Comparison of ENCODE assay signal across 5 fruit fly cellular contexts in genomic region chr3L:18235825-18236647, dm6.
TF ChIP-seq lines count a peak whose summit lies in the region.

No protein-coding gene starts in this region.

- TF ChIP-seq CTCF in whole organism, embryonic (GFP tag; optimal IDR thresholded peaks at IDR 0.05; lab: Kevin White, UChicago): no peak

TF ChIP-seq in whole organism, adult, 20 proteins besides CTCF, POLR2A, EP300 and RAD21:
- TF ChIP-seq Crg-1 (GFP tag; optimal IDR thresholded peaks at IDR 0.05; lab: Kevin White, UChicago): no peak
- no peak for TF ChIP-seq kay (GFP tag; lab: Kevin White, UChicago; ENCODE audit: borderline replicate concordance)
- no peak for TF ChIP-seq pad (GFP tag; optimal IDR thresholded peaks at IDR 0.05; lab: Kevin White, UChicago)
- TF ChIP-seq Clk (GFP tag; optimal IDR thresholded peaks at IDR 0.05; lab: Kevin White, UChicago): no peak
- TF ChIP-seq Hr96 (GFP tag; optimal IDR thresholded peaks at IDR 0.05; lab: Kevin White, UChicago): no peak
- peak; percentile 40 for TF ChIP-seq CG7045 (GFP tag; optimal IDR thresholded peaks at IDR 0.05; lab: Kevin White, UChicago)
- no peak for TF ChIP-seq cic (GFP tag; optimal IDR thresholded peaks at IDR 0.05; lab: Kevin White, UChicago)
- no peak for TF ChIP-seq toe (GFP tag; optimal IDR thresholded peaks at IDR 0.05; lab: Kevin White, UChicago)
- TF ChIP-seq CG7101 (tag; optimal IDR thresholded peaks at IDR 0.05; lab: Kevin White, UChicago): peak; percentile 7
- no peak for TF ChIP-seq cnc (optimal IDR thresholded peaks at IDR 0.05; lab: Kevin White, UChicago)
- no peak for TF ChIP-seq Mnt (GFP tag; optimal IDR thresholded peaks at IDR 0.05; lab: Kevin White, UChicago)
- TF ChIP-seq bab1 (GFP tag; optimal IDR thresholded peaks at IDR 0.05; lab: Kevin White, UChicago): no peak
- no peak for TF ChIP-seq CG12768 (GFP tag; optimal IDR thresholded peaks at IDR 0.05; lab: Kevin White, UChicago)
- no peak for TF ChIP-seq CG5204 (GFP tag; optimal IDR thresholded peaks at IDR 0.05; lab: Kevin White, UChicago)
- no peak for TF ChIP-seq CG33017 (tag; optimal IDR thresholded peaks at IDR 0.05; lab: Kevin White, UChicago)
- TF ChIP-seq ovo (GFP tag; optimal IDR thresholded peaks at IDR 0.05; lab: Kevin White, UChicago): no peak
- TF ChIP-seq CG11617 (GFP tag; optimal IDR thresholded peaks at IDR 0.05; lab: Kevin White, UChicago): no peak
- TF ChIP-seq CG1620 (GFP tag; optimal IDR thresholded peaks at IDR 0.05; lab: Kevin White, UChicago): no peak
- TF ChIP-seq tj (GFP tag; optimal IDR thresholded peaks at IDR 0.05; lab: Kevin White, UChicago): peak; percentile 11

TF ChIP-seq in whole organism, embryonic, 481 proteins besides CTCF, POLR2A, EP300 and RAD21 (continues in another document):
- peak; percentile 83 for TF ChIP-seq CG10565 (GFP tag; optimal IDR thresholded peaks at IDR 0.05; lab: Kevin White, UChicago)
- TF ChIP-seq CG12236 (GFP tag; optimal IDR thresholded peaks at IDR 0.05; lab: Kevin White, UChicago): peak; percentile 90
- TF ChIP-seq CG7271 (tag; optimal IDR thresholded peaks at IDR 0.05; lab: Kevin White, UChicago): peak; percentile 56
- TF ChIP-seq ranshi (GFP tag; IDR thresholded peaks at IDR 0.05; lab: Robert Waterston, UW): peak; percentile 84
- TF ChIP-seq eve (GFP tag; optimal IDR thresholded peaks at IDR 0.05; lab: Kevin White, UChicago): peak in 1 of 2 experiments; percentile 86
- no peak for TF ChIP-seq pzg (GFP tag; optimal IDR thresholded peaks at IDR 0.05; lab: Kevin White, UChicago)
- no peak for TF ChIP-seq CG2889 (GFP tag; IDR thresholded peaks at IDR 0.05; lab: Robert Waterston, UW)
- peak; percentile 49 for TF ChIP-seq CG3847 (GFP tag; IDR thresholded peaks at IDR 0.05; lab: Robert Waterston, UW)
- peak; percentile 20 for TF ChIP-seq CG10543 (GFP tag; optimal IDR thresholded peaks at IDR 0.05; lab: Kevin White, UChicago)
- TF ChIP-seq CG4730 (GFP tag; IDR thresholded peaks at IDR 0.05; lab: Robert Waterston, UW): peak; percentile 85
- peak; percentile 90 to 91 for TF ChIP-seq dpn (GFP tag; optimal IDR thresholded peaks at IDR 0.05; lab: Kevin White, UChicago)
- TF ChIP-seq HHEX (GFP tag; optimal IDR thresholded peaks at IDR 0.05; lab: Kevin White, UChicago): peak; percentile 60
- peak; percentile 91 for TF ChIP-seq Camta (GFP tag; optimal IDR thresholded peaks at IDR 0.05; lab: Kevin White, UChicago)
- peak; percentile 53; the same call in 2 of the 3 replicates for TF ChIP-seq B-H1 (GFP tag; IDR thresholded peaks at IDR 0.05; lab: Robert Waterston, UW)
- TF ChIP-seq ems (GFP tag; optimal IDR thresholded peaks at IDR 0.05; lab: Kevin White, UChicago): peak; percentile 76
- peak; percentile 6; the same call in 1 of the 2 replicates for TF ChIP-seq CG9932 (GFP tag; IDR thresholded peaks at IDR 0.05; lab: Robert Waterston, UW)
- peak; percentile 66 for TF ChIP-seq CG6654 (GFP tag; optimal IDR thresholded peaks at IDR 0.05; lab: Kevin White, UChicago)
- peak; percentile 71 for TF ChIP-seq tio (GFP tag; optimal IDR thresholded peaks at IDR 0.05; lab: Kevin White, UChicago)

TF ChIP-seq in whole organism, prepupa, 60 proteins besides CTCF, POLR2A, EP300 and RAD21 (continues in another document):
- TF ChIP-seq CG8319 (GFP tag; optimal IDR thresholded peaks at IDR 0.05; lab: Kevin White, UChicago) (peak; percentile 95), Sox102F (GFP tag; optimal IDR thresholded peaks at IDR 0.05; lab: Kevin White, UChicago) (peak; percentile 97), cyc (GFP tag; optimal IDR thresholded peaks at IDR 0.05; lab: Kevin White, UChicago) (peak; percentile 97), CG3032 (tag; optimal IDR thresholded peaks at IDR 0.05; lab: Kevin White, UChicago) (peak; percentile 97), CG6808 (GFP tag; optimal IDR thresholded peaks at IDR 0.05; lab: Kevin White, UChicago) (peak; percentile 92), CG31627 (GFP tag; optimal IDR thresholded peaks at IDR 0.05; lab: Kevin White, UChicago) (peak; percentile 98), salr (GFP tag; optimal IDR thresholded peaks at IDR 0.05; lab: Kevin White, UChicago) (peak; percentile 92 to 99), svp (GFP tag; lab: Kevin White, UChicago) (peak; percentile 98), Hr38 (GFP tag; optimal IDR thresholded peaks at IDR 0.05; lab: Kevin White, UChicago) (peak; percentile 65), dac (GFP tag; optimal IDR thresholded peaks at IDR 0.05; lab: Kevin White, UChicago) (peak; percentile 91), pdm3 (GFP tag; optimal IDR thresholded peaks at IDR 0.05; lab: Kevin White, UChicago) (peak; percentile 98), Blimp-1 (GFP tag; optimal IDR thresholded peaks at IDR 0.05; lab: Kevin White, UChicago) (peak; percentile 66), achi (GFP tag; optimal IDR thresholded peaks at IDR 0.05; lab: Kevin White, UChicago) (peak; percentile 96), CG8119 (GFP tag; IDR thresholded peaks at IDR 0.05; lab: Robert Waterston, UW) (peak; percentile 96), Eip75B (GFP tag; optimal IDR thresholded peaks at IDR 0.05; lab: Kevin White, UChicago) (peak; percentile 98), vri (GFP tag; optimal IDR thresholded peaks at IDR 0.05; lab: Kevin White, UChicago) (peak; percentile 97), CG3919 (GFP tag; optimal IDR thresholded peaks at IDR 0.05; lab: Kevin White, UChicago) (peak; percentile 98), CG10631 (GFP tag; optimal IDR thresholded peaks at IDR 0.05; lab: Kevin White, UChicago) (peak; percentile 98), CG1621 (tag; optimal IDR thresholded peaks at IDR 0.05; lab: Kevin White, UChicago) (peak; percentile 98), CG15336 (GFP tag; IDR thresholded peaks at IDR 0.05; lab: Robert Waterston, UW) (peak; percentile 96)

TF ChIP-seq in whole organism, pupa, 21 proteins besides CTCF, POLR2A, EP300 and RAD21:
- peak; percentile 97 for TF ChIP-seq CG8159 (tag; optimal IDR thresholded peaks at IDR 0.05; lab: Kevin White, UChicago)
- peak; percentile 93 for TF ChIP-seq rn (GFP tag; IDR thresholded peaks at IDR 0.05; lab: Robert Waterston, UW)
- TF ChIP-seq Pif1A (GFP tag; optimal IDR thresholded peaks at IDR 0.05; lab: Kevin White, UChicago): peak; percentile 87
- TF ChIP-seq CG13204 (GFP tag; optimal IDR thresholded peaks at IDR 0.05; lab: Kevin White, UChicago): peak; percentile 97
- peak; percentile 98 for TF ChIP-seq CG34367 (tag; optimal IDR thresholded peaks at IDR 0.05; lab: Kevin White, UChicago)
- TF ChIP-seq gl (tag; optimal IDR thresholded peaks at IDR 0.05; lab: Kevin White, UChicago): peak; percentile 96
- TF ChIP-seq CG17806 (tag; optimal IDR thresholded peaks at IDR 0.05; lab: Kevin White, UChicago): peak; percentile 98
- peak; percentile 94 for TF ChIP-seq CG14655 (GFP tag; optimal IDR thresholded peaks at IDR 0.05; lab: Kevin White, UChicago)
- peak; percentile 94 for TF ChIP-seq CG8301 (tag; optimal IDR thresholded peaks at IDR 0.05; lab: Kevin White, UChicago)
- peak; percentile 97 for TF ChIP-seq CG4496 (GFP tag; IDR thresholded peaks at IDR 0.05; lab: Robert Waterston, UW)
- peak; percentile 67 for TF ChIP-seq EcR (GFP tag; optimal IDR thresholded peaks at IDR 0.05; lab: Kevin White, UChicago)
- peak; percentile 97 for TF ChIP-seq fd96Ca (GFP tag; IDR thresholded peaks at IDR 0.05; lab: Robert Waterston, UW)
- peak; percentile 97 for TF ChIP-seq CG9948 (tag; optimal IDR thresholded peaks at IDR 0.05; lab: Kevin White, UChicago)
- peak; percentile 95 for TF ChIP-seq Snoo (tag; optimal IDR thresholded peaks at IDR 0.05; lab: Kevin White, UChicago)
- TF ChIP-seq CG12605 (GFP tag; IDR thresholded peaks at IDR 0.05; lab: Robert Waterston, UW): peak; percentile 93
- peak; percentile 55; the same call in 1 of the 2 replicates for TF ChIP-seq CG10348 (GFP tag; IDR thresholded peaks at IDR 0.05; lab: Robert Waterston, UW)
- TF ChIP-seq Pif1B (GFP tag; optimal IDR thresholded peaks at IDR 0.05; lab: Kevin White, UChicago): peak; percentile 90
- peak; percentile 96 for TF ChIP-seq CG15710 (tag; optimal IDR thresholded peaks at IDR 0.05; lab: Kevin White, UChicago)
- TF ChIP-seq Ets98B (GFP tag; IDR thresholded peaks at IDR 0.05; lab: Robert Waterston, UW): peak; percentile 92
- TF ChIP-seq D1 (tag; optimal IDR thresholded peaks at IDR 0.05; lab: Kevin White, UChicago): peak; percentile 95
- peak; percentile 90 for TF ChIP-seq CG32121 (GFP tag; IDR thresholded peaks at IDR 0.05; lab: Robert Waterston, UW)

TF ChIP-seq in whole organism, wandering third instar larva, 38 proteins besides CTCF, POLR2A, EP300 and RAD21 (continues in another document):
- TF ChIP-seq N (GFP tag; optimal IDR thresholded peaks at IDR 0.05; lab: Kevin White, UChicago) (no peak), rgr (GFP tag; optimal IDR thresholded peaks at IDR 0.05; lab: Kevin White, UChicago) (peak; percentile 97), pan (optimal IDR thresholded peaks at IDR 0.05; lab: Kevin White, UChicago) (no peak), Hr83 (GFP tag; optimal IDR thresholded peaks at IDR 0.05; lab: Kevin White, UChicago; ENCODE audit: poor library complexity, severe bottlenecking) (no peak), fru (GFP tag; optimal IDR thresholded peaks at IDR 0.05; lab: Kevin White, UChicago) (peak; percentile 98), Hnf4 (GFP tag; optimal IDR thresholded peaks at IDR 0.05; lab: Kevin White, UChicago) (peak; percentile 97), Abd-B (GFP tag; optimal IDR thresholded peaks at IDR 0.05; lab: Kevin White, UChicago) (no peak), sv (GFP tag; optimal IDR thresholded peaks at IDR 0.05; lab: Kevin White, UChicago) (peak; percentile 73), brk (GFP tag; optimal IDR thresholded peaks at IDR 0.05; lab: Kevin White, UChicago) (peak; percentile 88), Jra (GFP tag; optimal IDR thresholded peaks at IDR 0.05; lab: Kevin White, UChicago) (peak; percentile 92), foxo (GFP tag; optimal IDR thresholded peaks at IDR 0.05; lab: Kevin White, UChicago) (peak; percentile 75 to 98), Myc (optimal IDR thresholded peaks at IDR 0.05; lab: Kevin White, UChicago) (no peak), Hr78 (GFP tag; optimal IDR thresholded peaks at IDR 0.05; lab: Kevin White, UChicago) (no peak), psq (GFP tag; optimal IDR thresholded peaks at IDR 0.05; lab: Kevin White, UChicago) (peak; percentile 91), tai (GFP tag; optimal IDR thresholded peaks at IDR 0.05; lab: Kevin White, UChicago) (peak; percentile 92), h (GFP tag; optimal IDR thresholded peaks at IDR 0.05; lab: Kevin White, UChicago) (peak; percentile 97), Sp1 (GFP tag; optimal IDR thresholded peaks at IDR 0.05; lab: Kevin White, UChicago) (peak; percentile 94), dmrt93B (GFP tag; optimal IDR thresholded peaks at IDR 0.05; lab: Kevin White, UChicago) (peak; percentile 84), CrebA (GFP tag; optimal IDR thresholded peaks at IDR 0.05; lab: Kevin White, UChicago; ENCODE audit: borderline replicate concordance) (peak; percentile 87), Dif (GFP tag; optimal IDR thresholded peaks at IDR 0.05; lab: Kevin White, UChicago; ENCODE audit: partially characterized antibody) (peak; percentile 4), CG32264 (GFP tag; optimal IDR thresholded peaks at IDR 0.05; lab: Kevin White, UChicago) (peak; percentile 82), ey (GFP tag; optimal IDR thresholded peaks at IDR 0.05; lab: Kevin White, UChicago) (peak; percentile 98), dl (GFP tag; optimal IDR thresholded peaks at IDR 0.05; lab: Kevin White, UChicago; ENCODE audit: insufficient read depth in 1 of 2, partially characterized antibody in 2 of 2) (no peak)
